Worm (Caenorhabditis elegans) whole organism, L4 larva: ENCODE data around the gene C47E12.9.

Experiments used
- F26F4.8 ChIP-seq: fragments of 200-800 bp; sonication (Bioruptor generic); conservative IDR thresholded peaks from 2 replicates; pipeline ENCODE4 v1.3.6; 2022; ENCODE audit warnings: missing genetic modification characterization, missing compliant biosample characterization
- F49E8.2 ChIP-seq: sonication (generic microtip); optimal IDR thresholded peaks from 2 replicates; lab custom pipeline; 2016; ENCODE audit warnings: missing compliant biosample characterization, mild to moderate bottlenecking, missing genetic modification characterization, borderline replicate concordance
- T26A8.4 ChIP-seq: fragments of 200-800 bp; sonication (Bioruptor generic); IDR thresholded peaks from 2 replicates; pipeline ENCODE4 v1.3.6; 2022; ENCODE audit warnings: missing genetic modification characterization, missing compliant biosample characterization
- Y48G9A.11 ChIP-seq: fragments of 200-800 bp; sonication (Bioruptor generic); IDR thresholded peaks from 2 replicates; pipeline ENCODE4 v1.3.6; 2022; ENCODE audit warnings: missing genetic modification reagents, missing genetic modification characterization, missing compliant biosample characterization
- Y75B8A.6 ChIP-seq: fragments of 200-800 bp; sonication (Bioruptor generic); IDR thresholded peaks from 2 replicates; pipeline ENCODE4 v1.3.6; 2022; ENCODE audit warnings: missing genetic modification reagents, missing genetic modification characterization, missing compliant biosample characterization
- ZK337.2 ChIP-seq: fragments of 200-800 bp; sonication (Bioruptor generic); IDR thresholded peaks from 2 replicates; pipeline ENCODE4 v1.3.6; 2022; ENCODE audit warnings: missing genetic modification reagents, missing genetic modification characterization, missing compliant biosample characterization
- ama-1 ChIP-seq: fragments of 150-350 bp; optimal IDR thresholded peaks from 2 replicates; lab custom pipeline; 2014; ENCODE audit warnings: inconsistent platforms, mixed read lengths
- arid-1 ChIP-seq: fragments of 200-800 bp; sonication (Bioruptor generic); conservative IDR thresholded peaks from 2 replicates; pipeline ENCODE4 v1.3.6; 2022; ENCODE audit warnings: missing genetic modification reagents, missing genetic modification characterization, missing compliant biosample characterization
- ceh-28 ChIP-seq: fragments of 150-350 bp; optimal IDR thresholded peaks from 2 replicates; lab custom pipeline; 2014; ENCODE audit warnings: missing biosample characterization, missing genetic modification reagents, missing genetic modification characterization
- ceh-44 ChIP-seq: fragments of 200-800 bp; sonication (Bioruptor generic); IDR thresholded peaks from 2 replicates; pipeline ENCODE4 v1.3.6; 2022; ENCODE audit warnings: missing genetic modification reagents, missing genetic modification characterization, missing compliant biosample characterization
- ceh-82 ChIP-seq: sonication (generic microtip); optimal IDR thresholded peaks from 2 replicates; lab custom pipeline; 2017; ENCODE audit warnings: missing biosample characterization, missing genetic modification characterization
- cey-2 ChIP-seq: sonication (generic microtip); optimal IDR thresholded peaks from 3 replicates; lab custom pipeline; 2017; ENCODE audit warnings: missing genetic modification characterization, mild to moderate bottlenecking, missing compliant biosample characterization, antibody characterized with exemption, borderline replicate concordance; ENCODE audit not compliant: insufficient read depth
- daf-12 ChIP-seq: fragments of 150-350 bp; optimal IDR thresholded peaks from 2 replicates; lab custom pipeline; 2014; ENCODE audit warnings: missing biosample characterization, missing genetic modification reagents, missing genetic modification characterization
- daf-16 ChIP-seq, 3 experiments: sonication (generic microtip); optimal IDR thresholded peaks; 2 replicates each; lab custom pipeline; 2016 to 2017; ENCODE audit warnings: missing genetic modification characterization in 3 of 3, missing genetic modification reagents in 3 of 3, mild to moderate bottlenecking in 2 of 3, missing compliant biosample characterization in 2 of 3, missing biosample characterization in 1 of 3, moderate library complexity in 1 of 3
- dmd-6 ChIP-seq: fragments of 200-800 bp; sonication (Bioruptor generic); IDR thresholded peaks from 2 replicates; pipeline ENCODE4 v1.3.6; 2022; ENCODE audit warnings: missing genetic modification reagents, missing genetic modification characterization, missing compliant biosample characterization
- egl-43 ChIP-seq: fragments of 200-800 bp; sonication (Bioruptor generic); IDR thresholded peaks from 2 replicates; pipeline ENCODE4 v1.3.6; 2022; ENCODE audit warnings: missing genetic modification reagents, missing genetic modification characterization, missing compliant biosample characterization
- fos-1 ChIP-seq: fragments of 150-350 bp; optimal IDR thresholded peaks from 2 replicates; lab custom pipeline; 2014; ENCODE audit warnings: missing biosample characterization, missing genetic modification characterization
- lin-1 ChIP-seq: fragments of 200-800 bp; sonication (Bioruptor generic); IDR thresholded peaks from 2 replicates; pipeline ENCODE4 v1.3.6; 2022; ENCODE audit warnings: missing genetic modification reagents, missing genetic modification characterization, missing compliant biosample characterization
- lin-15B ChIP-seq: fragments of 150-350 bp; sonication (generic microtip); optimal IDR thresholded peaks from 3 replicates; lab custom pipeline; 2014; ENCODE audit warnings: missing biosample characterization, missing genetic modification characterization
- lin-38 ChIP-seq: fragments of 200-800 bp; sonication (Bioruptor generic); IDR thresholded peaks from 2 replicates; pipeline ENCODE4 v1.3.6; 2022; ENCODE audit warnings: missing genetic modification reagents, missing genetic modification characterization, missing compliant biosample characterization
- lin-39 ChIP-seq: fragments of 150-350 bp; optimal IDR thresholded peaks from 2 replicates; lab custom pipeline; 2014; ENCODE audit warnings: missing biosample characterization, missing genetic modification reagents, missing genetic modification characterization
- lsy-2 ChIP-seq, 2 experiments: fragments of 150-350 bp in 1 of 2; sonication (generic microtip) in 1 of 2; optimal IDR thresholded peaks; 2 replicates each; lab custom pipeline; 2014 to 2017; ENCODE audit warnings: missing biosample characterization in 2 of 2, missing genetic modification characterization in 2 of 2
- mes-2 ChIP-seq: sonication (generic microtip); optimal IDR thresholded peaks from 2 replicates; lab custom pipeline; 2016; ENCODE audit warnings: missing genotype, mild to moderate bottlenecking, missing genetic modification characterization, missing compliant biosample characterization; ENCODE audit not compliant: poor library complexity, severe bottlenecking
- mxl-3 ChIP-seq: fragments of 200-800 bp; sonication (Bioruptor generic); optimal IDR thresholded peaks from 2 replicates; lab custom pipeline; 2018; ENCODE audit warnings: mild to moderate bottlenecking, missing genetic modification characterization, missing compliant biosample characterization
- nhr-11 ChIP-seq: fragments of 150-350 bp; optimal IDR thresholded peaks from 2 replicates; lab custom pipeline; 2014; ENCODE audit warnings: missing biosample characterization, missing genetic modification characterization
- nhr-25 ChIP-seq: sonication (generic microtip); optimal IDR thresholded peaks from 2 replicates; lab custom pipeline; 2017; ENCODE audit warnings: missing genetic modification characterization, mild to moderate bottlenecking, missing compliant biosample characterization, antibody characterized with exemption, moderate library complexity, borderline replicate concordance; ENCODE audit not compliant: insufficient read depth
- nhr-41 ChIP-seq: fragments of 200-800 bp; sonication (Bioruptor generic); IDR thresholded peaks from 2 replicates; pipeline ENCODE4 v1.3.6; 2022; ENCODE audit warnings: missing genetic modification reagents, missing genetic modification characterization, missing compliant biosample characterization
- nhr-48 ChIP-seq: sonication (generic microtip); optimal IDR thresholded peaks from 2 replicates; lab custom pipeline; 2016; ENCODE audit warnings: mild to moderate bottlenecking, missing genetic modification characterization, missing compliant biosample characterization
- nhr-77 ChIP-seq: fragments of 150-350 bp; optimal IDR thresholded peaks from 2 replicates; lab custom pipeline; 2014; ENCODE audit warnings: missing biosample characterization, missing genetic modification characterization
- pha-4 ChIP-seq, 2 experiments: fragments of 150-350 bp in 1 of 2; fragments of 200-800 bp in 1 of 2; sonication (Bioruptor generic) in 1 of 2; IDR thresholded peaks in 1 of 2; optimal IDR thresholded peaks in 1 of 2; 2 replicates each; pipeline versions ENCODE4 v1.3.6 to Lab custom; 2014 to 2022; ENCODE audit warnings: missing genetic modification characterization in 2 of 2, missing genetic modification reagents in 2 of 2, missing biosample characterization in 1 of 2, missing compliant biosample characterization in 1 of 2
- php-3 ChIP-seq: fragments of 200-800 bp; sonication (Bioruptor generic); IDR thresholded peaks from 2 replicates; pipeline ENCODE4 v1.3.6; 2022; ENCODE audit warnings: missing genetic modification reagents, missing genetic modification characterization, missing compliant biosample characterization
- rbr-2 ChIP-seq: sonication (generic microtip); optimal IDR thresholded peaks from 2 replicates; lab custom pipeline; 2016; ENCODE audit warnings: missing genotype, missing genetic modification characterization, missing compliant biosample characterization
- set-16 ChIP-seq: fragments of 200-800 bp; sonication (Bioruptor generic); IDR thresholded peaks from 2 replicates; pipeline ENCODE4 v1.3.6; 2022; ENCODE audit warnings: missing genetic modification reagents, missing genetic modification characterization, missing compliant biosample characterization
- snpc-1.2 ChIP-seq: fragments of 200-800 bp; sonication (Bioruptor generic); IDR thresholded peaks from 2 replicates; pipeline ENCODE4 v1.3.6; 2022; ENCODE audit warnings: missing genetic modification reagents, missing genetic modification characterization, missing compliant biosample characterization
- tag-97 ChIP-seq: fragments of 200-800 bp; sonication (Bioruptor generic); IDR thresholded peaks from 2 replicates; pipeline ENCODE4 v1.3.6; 2022; ENCODE audit warnings: missing genetic modification characterization, missing compliant biosample characterization
- tra-1 ChIP-seq: fragments of 200-800 bp; sonication (Bioruptor generic); IDR thresholded peaks from 2 replicates; pipeline ENCODE4 v1.3.6; 2022; ENCODE audit warnings: missing genetic modification reagents, missing genetic modification characterization, missing compliant biosample characterization
- unc-62 ChIP-seq, 3 experiments: fragments of 150-350 bp in 1 of 3; sonication (generic microtip); optimal IDR thresholded peaks in 2 of 3; peaks in 1 of 3; 1 replicate in 1 of 3; 2 replicates in 2 of 3; lab custom pipeline; 2014 to 2017; ENCODE audit warnings: missing biosample characterization in 3 of 3, missing genetic modification characterization in 3 of 3, missing genetic modification reagents in 3 of 3, missing genotype in 1 of 3
- zag-1 ChIP-seq: fragments of 150-350 bp; optimal IDR thresholded peaks from 2 replicates; lab custom pipeline; 2014; ENCODE audit warnings: missing biosample characterization, missing genetic modification characterization
- zfp-2 ChIP-seq: sonication (generic microtip); optimal IDR thresholded peaks from 2 replicates; lab custom pipeline; 2016; ENCODE audit warnings: mild to moderate bottlenecking, missing genetic modification characterization, missing compliant biosample characterization
- ztf-11 ChIP-seq: fragments of 150-350 bp; optimal IDR thresholded peaks from 2 replicates; lab custom pipeline; 2014; ENCODE audit warnings: missing biosample characterization, missing genetic modification characterization

C47E12.9 gene

DNA sequence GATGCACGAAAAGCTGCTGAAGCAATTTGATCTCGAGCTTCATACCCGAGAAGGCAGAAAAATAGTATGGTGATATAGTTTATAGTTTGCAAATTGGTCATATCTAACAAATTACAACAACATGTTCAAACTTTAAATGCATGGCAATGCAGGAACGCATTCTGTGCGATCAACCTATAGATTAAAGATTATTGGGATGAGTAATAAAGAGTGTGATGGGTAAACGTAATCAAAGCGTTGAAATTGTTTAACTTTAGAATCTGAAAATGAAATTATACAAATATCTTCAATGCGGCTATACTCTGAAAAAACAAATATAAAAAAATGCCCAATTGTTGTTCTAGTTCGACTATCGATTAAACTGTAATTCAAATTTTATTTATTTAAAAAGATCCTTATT is 1.8 kb downstream of the C47E12.9 start, which contains the start of gene C47E12.14:
Gene C47E12.14, minus strand, starts transcription at position 101 of the 400 bp plus-strand sequence.
- TF ChIP-seq lsy-2 (tag; optimal IDR thresholded peaks at IDR 0.05; lab: Kevin White, UChicago) = no peak
- TF ChIP-seq ama-1 (lab: Kevin White, UChicago) = no peak
- no peak for TF ChIP-seq zag-1 (tag; lab: Kevin White, UChicago)
- no peak for TF ChIP-seq ceh-82
- TF ChIP-seq ZK337.2 (GFP tag; lab: Robert Waterston, UW) = no peak

DNA sequence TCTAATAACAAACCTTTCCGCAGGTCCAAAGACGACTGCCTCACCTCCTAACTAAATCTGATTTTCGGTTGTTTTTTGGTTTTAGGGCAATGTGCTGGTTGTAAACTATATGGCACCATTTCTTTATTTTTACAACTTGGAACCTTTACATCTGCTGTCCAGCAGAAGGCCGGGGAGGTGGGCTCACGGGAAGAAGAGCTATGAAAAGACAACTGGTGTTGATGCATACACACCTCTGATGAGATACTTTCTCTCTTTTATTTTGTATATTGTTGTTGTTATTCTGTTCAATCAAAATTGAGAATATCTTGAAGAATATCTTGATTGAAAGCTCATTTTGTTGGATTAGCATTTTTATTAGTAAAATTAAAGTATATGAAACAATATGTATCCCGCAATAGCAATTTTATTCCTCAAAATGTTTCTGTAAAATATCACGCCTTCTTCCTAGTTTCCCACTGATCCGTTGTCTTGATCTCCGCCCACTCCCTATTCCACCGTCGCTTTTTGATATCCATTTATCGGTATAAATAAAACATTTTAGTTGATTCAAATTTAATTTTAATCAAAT is 3.2 kb downstream of the C47E12.9 start, which contains the start of gene dhp-2:
Gene dhp-2, plus strand, starts transcription at position 521 of the 571 bp plus-strand sequence.
- TF ChIP-seq mxl-3 (GFP tag; lab: Kevin White, UChicago) = no peak
- TF ChIP-seq daf-16 (GFP tag; optimal IDR thresholded peaks at IDR 0.05; lab: Kevin White, UChicago) = peak in 1 of 2 experiments; percentile 56
- no peak for TF ChIP-seq daf-16 (tag; optimal IDR thresholded peaks at IDR 0.05; lab: Kevin White, UChicago)
- TF ChIP-seq, all 104 proteins: peak for 1

DNA sequence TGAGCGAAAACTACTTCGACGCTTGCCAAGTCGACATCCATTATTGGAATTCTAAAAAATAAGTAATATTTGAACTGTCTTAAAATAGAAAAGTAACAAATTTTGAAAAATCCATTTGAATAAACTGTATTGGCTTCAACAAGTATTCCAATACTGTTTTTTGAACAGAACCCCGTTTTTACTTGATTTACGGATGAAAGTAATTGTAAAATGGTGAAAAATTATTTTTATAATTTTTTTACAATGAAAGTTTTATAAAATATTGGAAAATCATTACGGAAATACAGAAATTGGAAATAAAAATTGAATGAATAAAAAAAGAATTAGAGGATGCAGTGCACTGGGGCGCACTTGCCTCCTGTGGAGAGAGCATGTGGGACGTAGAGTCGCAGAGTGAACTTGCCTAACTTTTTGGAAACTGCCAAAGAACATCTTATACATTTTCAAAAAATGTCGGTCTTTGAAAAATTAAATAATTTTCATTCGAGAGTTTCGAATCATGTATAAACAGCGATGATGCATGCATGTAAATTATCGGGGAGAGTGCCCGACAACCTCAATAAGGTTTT is 7.8 kb downstream of the C47E12.9 start, which contains the start of gene rrp-1:
Gene rrp-1, minus strand, starts transcription at position 51 of the 569 bp plus-strand sequence.
- TF ChIP-seq lsy-2 (tag; optimal IDR thresholded peaks at IDR 0.05; lab: Kevin White, UChicago) = no peak
- TF ChIP-seq lin-38 (GFP tag; lab: Robert Waterston, UW) = peak; percentile 79

DNA sequence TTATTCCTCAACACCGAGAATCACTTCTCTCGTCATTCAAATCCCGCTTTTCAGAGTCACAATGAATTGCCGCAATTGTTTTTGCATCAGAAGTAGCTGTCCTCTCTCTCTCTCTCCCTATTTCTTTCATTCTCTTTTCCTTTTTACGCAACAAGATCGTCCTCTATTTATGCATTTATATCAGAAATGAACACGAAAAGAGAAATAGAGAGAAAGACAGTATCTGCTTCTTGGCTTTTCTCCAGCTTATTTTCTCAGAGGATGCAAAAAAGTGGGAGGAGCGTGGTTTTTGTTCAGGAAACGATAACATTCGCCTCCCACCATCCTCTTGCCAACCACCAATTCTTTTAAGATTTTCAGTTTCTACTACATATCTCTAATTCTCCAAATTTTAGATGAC is 8.4 kb downstream of the C47E12.9 start, which contains the start of gene mam-2:
Gene mam-2, plus strand, starts transcription at position 301 of the 400 bp plus-strand sequence.
- TF ChIP-seq arid-1 (GFP tag; lab: Robert Waterston, UW) = no peak
- no peak for TF ChIP-seq ztf-11 (tag; lab: Kevin White, UChicago)
- no peak for TF ChIP-seq nhr-11
- no peak for TF ChIP-seq F26F4.8
- TF ChIP-seq nhr-77 = no peak
- TF ChIP-seq rbr-2 (tag; lab: Kevin White, UChicago) = no peak
- TF ChIP-seq pha-4 (GFP tag; IDR thresholded peaks at IDR 0.05; lab: Robert Waterston, UW) = no peak
- no peak for TF ChIP-seq pha-4 (tag; optimal IDR thresholded peaks at IDR 0.05; lab: Kevin White, UChicago)
- no peak for TF ChIP-seq nhr-41 (GFP tag; lab: Robert Waterston, UW)
- no peak for TF ChIP-seq nhr-48

DNA sequence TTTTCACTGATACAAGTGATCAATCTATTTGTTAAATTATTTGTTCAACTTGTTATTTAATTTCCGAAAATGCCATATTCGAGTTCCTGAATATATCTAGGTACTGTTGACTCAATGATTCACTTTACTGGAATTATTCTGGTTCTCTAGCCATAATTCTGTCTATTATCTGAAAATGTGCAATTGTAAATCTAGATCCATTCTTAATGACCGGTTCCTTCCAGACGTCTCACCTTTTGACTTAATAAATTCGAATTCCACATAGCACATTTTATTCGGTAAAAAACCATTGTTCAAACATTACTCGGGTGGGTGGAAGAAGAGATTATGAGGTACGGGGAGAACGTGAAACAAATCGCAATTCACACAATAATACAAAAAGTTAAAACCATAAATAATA is 14.9 kb downstream of the C47E12.9 start:
- TF ChIP-seq ceh-28 (tag; lab: Kevin White, UChicago) (no peak), unc-62 (GFP tag; optimal IDR thresholded peaks at IDR 0.05 in 1 of 2; lab: Kevin White, UChicago) (no peak), unc-62 (tag; optimal IDR thresholded peaks at IDR 0.05; lab: Kevin White, UChicago) (no peak), cey-2 (tag; lab: Kevin White, UChicago) (no peak), ceh-44 (GFP tag; lab: Robert Waterston, UW) (no peak), set-16 (GFP tag; lab: Robert Waterston, UW) (no peak), lsy-2 (tag; optimal IDR thresholded peaks at IDR 0.05; lab: Kevin White, UChicago) (no peak), ama-1 (lab: Kevin White, UChicago) (peak; percentile 40), F49E8.2 (tag; lab: Kevin White, UChicago) (no peak), lin-1 (GFP tag; lab: Robert Waterston, UW) (no peak), T26A8.4 (GFP tag; lab: Robert Waterston, UW) (0 out of 2 replicates have a peak, but pooled peaks have one; percentile 9), egl-43 (GFP tag; lab: Robert Waterston, UW) (no peak), php-3 (no peak), mes-2 (no peak), rbr-2 (tag; lab: Kevin White, UChicago) (no peak), daf-12 (tag; lab: Kevin White, UChicago) (no peak), zfp-2 (tag; lab: Kevin White, UChicago) (no peak), snpc-1.2 (GFP tag; lab: Robert Waterston, UW) (no peak), Y48G9A.11 (no peak), dmd-6 (no peak), tag-97 (GFP tag; lab: Robert Waterston, UW) (no peak), lin-15B (tag; lab: Kevin White, UChicago) (no peak), Y75B8A.6 (GFP tag; lab: Robert Waterston, UW) (no peak), lin-39 (no peak), nhr-25 (tag; lab: Kevin White, UChicago) (no peak), fos-1 (tag; lab: Kevin White, UChicago) (no peak), tra-1 (no peak)
